Worm (Caenorhabditis elegans): ENCODE results near the gene fbxa-7.
A peak's percentile ranks its signal among the peaks of the same experiment; 100 is the strongest.

Gene fbxa-7

ce11 chrIII:2223932-2224331 is 27.3 kb downstream of the fbxa-7 start, which contains the start of gene srd-65:
TSS of gene srd-65 (minus strand) at chrIII:2224032.
- TF ChIP-seq nfya-1 (tag; optimal IDR thresholded peaks at IDR 0.05; ENCODE audit: borderline replicate concordance, insufficient read depth) (no peak), ztf-18 (tag; optimal IDR thresholded peaks at IDR 0.05) (no peak), C06A6.2 (GFP tag; conservative IDR thresholded peaks at IDR 0.05) (no peak), pbrm-1 (GFP tag; IDR thresholded peaks at IDR 0.05) (no peak), snpc-1.3 (tag; optimal IDR thresholded peaks at IDR 0.05; ENCODE audit: insufficient read depth) (no peak), hlh-26 (GFP tag; conservative IDR thresholded peaks at IDR 0.05) (no peak), nfya-2 (GFP tag; IDR thresholded peaks at IDR 0.05) (no peak), lsl-1 (GFP tag; optimal IDR thresholded peaks at IDR 0.05) (no peak), lsy-27 (tag; optimal IDR thresholded peaks at IDR 0.05; ENCODE audit: borderline replicate concordance, insufficient read depth) (no peak), ztf-22 (GFP tag; optimal IDR thresholded peaks at IDR 0.05) (no peak), mcd-1 (GFP tag; IDR thresholded peaks at IDR 0.05) (no peak)

- no peak for TF ChIP-seq ztf-25 (GFP tag; IDR thresholded peaks at IDR 0.05)
- TF ChIP-seq Y53F4B.3 (GFP tag; IDR thresholded peaks at IDR 0.05) = no peak
Measured at ce11 chrIII:2219408-2219807, 31.8 kb downstream of the fbxa-7 start, which contains the start of gene fbxa-12. TSS of gene fbxa-12 (plus strand) at chrIII:2219708.

ce11 chrIII:2212343-2212742 is 38.9 kb downstream of the fbxa-7 start:
- TF ChIP-seq lsy-27 (tag; optimal IDR thresholded peaks at IDR 0.05; ENCODE audit: borderline replicate concordance, insufficient read depth) = no peak
- peak; percentile 24 for TF ChIP-seq nhr-80 (tag; optimal IDR thresholded peaks at IDR 0.05)

- no peak for TF ChIP-seq akir-1 (GFP tag; optimal IDR thresholded peaks at IDR 0.05)
- TF ChIP-seq lir-1 (GFP tag; conservative IDR thresholded peaks at IDR 0.05) = no peak
- no peak for TF ChIP-seq F37B4.10 (GFP tag; IDR thresholded peaks at IDR 0.05)
- no peak for TF ChIP-seq chd-7 (tag; optimal IDR thresholded peaks at IDR 0.05)
- no peak for TF ChIP-seq nhr-90 (tag; optimal IDR thresholded peaks at IDR 0.05)
- TF ChIP-seq fkh-3 (tag; optimal IDR thresholded peaks at IDR 0.05) = no peak
- TF ChIP-seq F52B5.7 (tag; optimal IDR thresholded peaks at IDR 0.05) = no peak
- TF ChIP-seq repo-1 (tag; optimal IDR thresholded peaks at IDR 0.05) = no peak
- TF ChIP-seq nhr-179 (tag; optimal IDR thresholded peaks at IDR 0.05) = no peak
- TF ChIP-seq hmg-1.2 (GFP tag; IDR thresholded peaks at IDR 0.05) = no peak
- no peak for TF ChIP-seq B0019.2 (GFP tag; conservative IDR thresholded peaks at IDR 0.05)
- no peak for TF ChIP-seq tbp1 (GFP tag; optimal IDR thresholded peaks at IDR 0.05)
- TF ChIP-seq snpc-4 (GFP tag; optimal IDR thresholded peaks at IDR 0.05) = no peak
- no peak for TF ChIP-seq snpc-4 (tag; optimal IDR thresholded peaks at IDR 0.05)
- TF ChIP-seq lin-35 (GFP tag; optimal IDR thresholded peaks at IDR 0.05) = no peak
Measured at ce11 chrIII:2211120-2211519, 40.1 kb downstream of the fbxa-7 start, which contains the start of gene C39B5.14. TSS of gene C39B5.14 (plus strand) at chrIII:2211420.

ce11 chrIII:2210601-2211000 is 40.6 kb downstream of the fbxa-7 start:
- TF ChIP-seq nhr-179 (tag; optimal IDR thresholded peaks at IDR 0.05) (no peak), F49E8.2 (tag; optimal IDR thresholded peaks at IDR 0.05; ENCODE audit: insufficient read depth) (no peak), ZK185.1 (tag; optimal IDR thresholded peaks at IDR 0.05; ENCODE audit: poor library complexity, severe bottlenecking) (no peak), snpc-3.4 (tag; optimal IDR thresholded peaks at IDR 0.05) (no peak), mcd-1 (GFP tag; IDR thresholded peaks at IDR 0.05) (no peak), lsl-1 (GFP tag; optimal IDR thresholded peaks at IDR 0.05) (peak; percentile 29), sptf-2 (GFP tag; optimal IDR thresholded peaks at IDR 0.05) (no peak)
